Worm (Caenorhabditis elegans) whole organism, late embryonic: ENCODE results near the gene oatr-1.

Experiments used
- F13H6.1 ChIP-seq: sonication (generic microtip); optimal IDR thresholded peaks from 2 replicates; lab custom pipeline; 2016; ENCODE audit warnings: missing genetic modification characterization, missing compliant biosample characterization
- K02D7.2 ChIP-seq: sonication (generic microtip); optimal IDR thresholded peaks from 2 replicates; lab custom pipeline; 2017; ENCODE audit warnings: mild to moderate bottlenecking, missing genetic modification characterization, missing compliant biosample characterization
- Y22D7AL.16 ChIP-seq: sonication (generic microtip); optimal IDR thresholded peaks from 2 replicates; lab custom pipeline; 2016; ENCODE audit warnings: missing genetic modification characterization, missing compliant biosample characterization
- ahr-1 ChIP-seq: sonication (generic microtip); optimal IDR thresholded peaks from 2 replicates; lab custom pipeline; 2016; ENCODE audit warnings: missing genetic modification characterization, missing compliant biosample characterization
- ceh-14 ChIP-seq: sonication (generic microtip); optimal IDR thresholded peaks from 2 replicates; lab custom pipeline; 2016; ENCODE audit warnings: missing genotype, missing genetic modification characterization, missing compliant biosample characterization
- ceh-18 ChIP-seq: sonication (generic microtip); optimal IDR thresholded peaks from 2 replicates; lab custom pipeline; 2016; ENCODE audit warnings: missing genetic modification characterization, missing compliant biosample characterization
- ceh-19 ChIP-seq: fragments of 200-800 bp; sonication (Bioruptor generic); optimal IDR thresholded peaks from 2 replicates; lab custom pipeline; 2018; ENCODE audit warnings: mild to moderate bottlenecking, missing genetic modification characterization, missing compliant biosample characterization
- ceh-24 ChIP-seq: sonication (generic microtip); optimal IDR thresholded peaks from 2 replicates; lab custom pipeline; 2016; ENCODE audit warnings: mild to moderate bottlenecking, missing genetic modification characterization, missing compliant biosample characterization
- ceh-31 ChIP-seq: sonication (generic microtip); optimal IDR thresholded peaks from 2 replicates; lab custom pipeline; 2016; ENCODE audit warnings: missing genetic modification characterization, missing compliant biosample characterization
- ceh-34 ChIP-seq: sonication (generic microtip); optimal IDR thresholded peaks from 2 replicates; lab custom pipeline; 2016; ENCODE audit warnings: mild to moderate bottlenecking, missing genetic modification characterization, missing compliant biosample characterization
- ceh-48 ChIP-seq: sonication (generic microtip); optimal IDR thresholded peaks from 2 replicates; lab custom pipeline; 2016; ENCODE audit warnings: missing genetic modification characterization, inconsistent platforms, missing compliant biosample characterization
- dve-1 ChIP-seq: sonication (generic microtip); optimal IDR thresholded peaks from 2 replicates; lab custom pipeline; 2017; ENCODE audit warnings: antibody characterized with exemption, mild to moderate bottlenecking, missing genetic modification characterization, missing compliant biosample characterization
- elt-2 ChIP-seq: sonication (generic microtip); optimal IDR thresholded peaks from 2 replicates; lab custom pipeline; 2016; ENCODE audit warnings: missing genetic modification reagents, missing genetic modification characterization, missing compliant biosample characterization
- fkh-10 ChIP-seq: fragments of 150-350 bp; optimal IDR thresholded peaks from 2 replicates; lab custom pipeline; 2014; ENCODE audit warnings: missing biosample characterization, missing genetic modification reagents, missing genetic modification characterization
- fkh-6 ChIP-seq: sonication (generic microtip); optimal IDR thresholded peaks from 2 replicates; lab custom pipeline; 2016; ENCODE audit warnings: missing genetic modification characterization, missing compliant biosample characterization
- gmeb-2 ChIP-seq: sonication (generic microtip); optimal IDR thresholded peaks from 2 replicates; lab custom pipeline; 2016; ENCODE audit warnings: missing genetic modification characterization, inconsistent platforms, missing compliant biosample characterization
- hlh-30 ChIP-seq: sonication (generic microtip); optimal IDR thresholded peaks from 2 replicates; lab custom pipeline; 2017; ENCODE audit warnings: antibody characterized with exemption, missing genetic modification characterization, missing compliant biosample characterization; ENCODE audit not compliant: insufficient read depth
- hlh-8 ChIP-seq: sonication (generic microtip); optimal IDR thresholded peaks from 2 replicates; lab custom pipeline; 2016; ENCODE audit warnings: missing genotype, missing genetic modification characterization, missing compliant biosample characterization
- lin-11 ChIP-seq: fragments of 200-800 bp; sonication (Bioruptor generic); optimal IDR thresholded peaks from 2 replicates; lab custom pipeline; 2018; ENCODE audit warnings: mild to moderate bottlenecking, missing genetic modification characterization, missing compliant biosample characterization
- madf-2 ChIP-seq: sonication (generic microtip); optimal IDR thresholded peaks from 2 replicates; lab custom pipeline; 2017; ENCODE audit warnings: missing genetic modification characterization, missing compliant biosample characterization
- mec-3 ChIP-seq: sonication (generic microtip); optimal IDR thresholded peaks from 2 replicates; lab custom pipeline; 2016; ENCODE audit warnings: borderline replicate concordance, missing genetic modification characterization, missing compliant biosample characterization
- nhr-11 ChIP-seq: fragments of 150-350 bp; optimal IDR thresholded peaks from 2 replicates; lab custom pipeline; 2014; ENCODE audit warnings: missing biosample characterization, missing genetic modification characterization
- npax-4 ChIP-seq: sonication (generic microtip); optimal IDR thresholded peaks from 2 replicates; lab custom pipeline; 2016; ENCODE audit warnings: missing genetic modification characterization, missing compliant biosample characterization
- odd-2 ChIP-seq: sonication (generic microtip); optimal IDR thresholded peaks from 2 replicates; lab custom pipeline; 2017; ENCODE audit warnings: antibody characterized with exemption, mild to moderate bottlenecking, missing genetic modification characterization, missing compliant biosample characterization
- pat-9 ChIP-seq: fragments of 200-800 bp; sonication (Bioruptor generic); optimal IDR thresholded peaks from 2 replicates; lab custom pipeline; 2018; ENCODE audit warnings: mild to moderate bottlenecking, missing genetic modification characterization, moderate library complexity, missing compliant biosample characterization
- pqm-1 ChIP-seq: sonication (generic microtip); optimal IDR thresholded peaks from 2 replicates; lab custom pipeline; 2016; ENCODE audit warnings: missing genetic modification characterization, missing compliant biosample characterization
- rnt-1 ChIP-seq: sonication (generic microtip); optimal IDR thresholded peaks from 2 replicates; lab custom pipeline; 2016; ENCODE audit warnings: missing genetic modification characterization, missing compliant biosample characterization
- sdc-2 ChIP-seq: sonication (generic microtip); optimal IDR thresholded peaks from 2 replicates; lab custom pipeline; 2016; ENCODE audit warnings: missing genotype, missing genetic modification characterization, missing compliant biosample characterization
- sox-4 ChIP-seq: sonication (generic microtip); optimal IDR thresholded peaks from 2 replicates; lab custom pipeline; 2017; ENCODE audit warnings: mild to moderate bottlenecking, missing genetic modification characterization, inconsistent platforms, missing compliant biosample characterization
- tbx-2 ChIP-seq: sonication (generic microtip); optimal IDR thresholded peaks from 2 replicates; lab custom pipeline; 2016; ENCODE audit warnings: missing genetic modification characterization, missing compliant biosample characterization
- ttx-3 ChIP-seq: sonication (generic microtip); optimal IDR thresholded peaks from 2 replicates; lab custom pipeline; 2016; ENCODE audit warnings: missing genetic modification reagents, missing genetic modification characterization, missing compliant biosample characterization
- unc-3 ChIP-seq, 2 experiments: fragments of 200-800 bp in 1 of 2; sonication (Bioruptor generic) in 1 of 2; sonication (generic microtip) in 1 of 2; conservative IDR thresholded peaks in 1 of 2; optimal IDR thresholded peaks in 1 of 2; 2 replicates each; pipeline versions ENCODE4 v1.3.6 to Lab custom; 2016 to 2022; ENCODE audit warnings: missing compliant biosample characterization in 2 of 2, missing genetic modification characterization in 2 of 2, missing genetic modification reagents in 1 of 2
- unc-42 ChIP-seq: sonication (generic microtip); optimal IDR thresholded peaks from 2 replicates; lab custom pipeline; 2016; ENCODE audit warnings: missing genotype, missing genetic modification characterization, missing compliant biosample characterization
- unc-55 ChIP-seq: sonication (generic microtip); optimal IDR thresholded peaks from 2 replicates; lab custom pipeline; 2017; ENCODE audit warnings: missing biosample characterization, missing genetic modification reagents, missing genetic modification characterization
- unc-86 ChIP-seq: sonication (generic microtip); optimal IDR thresholded peaks from 2 replicates; lab custom pipeline; 2016; ENCODE audit warnings: missing genetic modification characterization, missing compliant biosample characterization

Gene oatr-1

ce11 chrIII:6356007-6356406 is 40.0 kb downstream of the oatr-1 start:
- TF ChIP-seq unc-86, result no peak
- no peak for TF ChIP-seq odd-2 (tag; lab: Kevin White, UChicago)
- no peak for TF ChIP-seq tbx-2 (tag; lab: Kevin White, UChicago)
- no peak for TF ChIP-seq mec-3 (tag; lab: Kevin White, UChicago)
- no peak for TF ChIP-seq hlh-30 (tag; lab: Kevin White, UChicago)
- no peak for TF ChIP-seq pat-9
- no peak for TF ChIP-seq sdc-2
- no peak for TF ChIP-seq ceh-18 (tag; lab: Kevin White, UChicago)
- no peak for TF ChIP-seq elt-2 (tag; lab: Kevin White, UChicago)
- TF ChIP-seq ceh-34, result no peak
- no peak for TF ChIP-seq pqm-1 (tag; lab: Kevin White, UChicago)
- no peak for TF ChIP-seq unc-3 (GFP tag; conservative IDR thresholded peaks at IDR 0.05; lab: Robert Waterston, UW)
- no peak for TF ChIP-seq unc-3 (tag; optimal IDR thresholded peaks at IDR 0.05; lab: Kevin White, UChicago)

ce11 chrIII:6355359-6355758 is 40.6 kb downstream of the oatr-1 start:
- TF ChIP-seq ceh-14 (tag; lab: Kevin White, UChicago), result no peak
- TF ChIP-seq nhr-11, result no peak
- no peak for TF ChIP-seq lin-11 (tag; lab: Kevin White, UChicago)
- no peak for TF ChIP-seq ahr-1 (tag; lab: Kevin White, UChicago)
- no peak for TF ChIP-seq Y22D7AL.16
- TF ChIP-seq pqm-1 (tag; lab: Kevin White, UChicago), result no peak
- no peak for TF ChIP-seq fkh-6 (tag; lab: Kevin White, UChicago)
- TF ChIP-seq dve-1 (tag; lab: Kevin White, UChicago), result no peak
- TF ChIP-seq ceh-24 (tag; lab: Kevin White, UChicago), result no peak
- no peak for TF ChIP-seq F13H6.1 (tag; lab: Kevin White, UChicago)

ce11 chrIII:6353084-6353483 is 42.9 kb downstream of the oatr-1 start, which contains the start of gene akap-1:
Gene akap-1 (plus strand): TSS chrIII:6353384.
- TF ChIP-seq sox-4 (tag; lab: Kevin White, UChicago) (no peak), unc-55 (no peak), fkh-6 (tag; lab: Kevin White, UChicago) (no peak), dve-1 (tag; lab: Kevin White, UChicago) (no peak)
- TF ChIP-seq, all 69 proteins: peak for 0

ce11 chrIII:6352459-6352858 is 43.5 kb downstream of the oatr-1 start:
- TF ChIP-seq fkh-10 (no peak), unc-42 (tag; lab: Kevin White, UChicago) (peak; percentile 67)

ce11 chrIII:6351438-6351837 is 44.5 kb downstream of the oatr-1 start:
- TF ChIP-seq ceh-48 (tag; lab: Kevin White, UChicago) (no peak), nhr-11 (no peak), K02D7.2 (no peak), unc-55 (no peak)

DNA sequence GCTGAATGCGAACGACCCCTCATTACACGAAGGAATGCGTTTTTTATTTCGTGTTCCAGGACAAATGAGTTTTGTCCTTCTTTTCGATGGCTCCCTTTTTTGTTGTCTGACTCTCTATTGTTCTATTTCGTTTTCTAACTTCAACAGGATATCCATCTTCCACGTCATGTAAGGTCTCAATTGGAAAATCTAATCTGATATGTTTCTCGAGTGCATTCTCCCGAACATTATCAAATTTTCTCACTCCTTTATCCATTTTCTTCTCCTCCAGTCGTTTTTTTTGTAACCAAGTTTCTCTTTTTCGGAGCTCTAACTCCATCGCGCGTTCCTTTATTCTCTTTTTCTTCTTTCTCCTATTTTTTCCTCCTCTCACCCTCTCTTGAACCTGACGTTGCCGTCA is 45.6 kb downstream of the oatr-1 start:
- no peak for TF ChIP-seq gmeb-2 (tag; lab: Kevin White, UChicago)
- TF ChIP-seq unc-42 (tag; lab: Kevin White, UChicago), result peak; percentile 58

DNA sequence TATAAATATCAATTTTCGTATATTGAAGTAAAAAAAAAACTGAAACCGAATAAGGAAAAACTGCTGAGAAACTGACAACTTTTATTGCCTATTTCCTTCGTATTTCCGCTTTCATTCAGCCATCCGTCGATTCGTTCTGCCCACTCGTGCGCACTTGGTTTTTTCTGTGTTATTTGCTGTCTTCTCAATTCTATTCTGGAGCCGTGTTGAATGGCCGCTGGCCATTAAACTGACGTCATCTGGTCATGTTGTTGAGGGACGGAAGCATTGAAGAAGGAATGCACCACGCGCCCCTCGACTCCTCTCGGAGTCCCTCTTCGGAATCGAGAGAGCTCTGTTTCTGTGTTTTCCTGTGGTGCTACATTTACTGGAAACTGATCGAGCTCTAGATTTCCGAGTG is 47.4 kb downstream of the oatr-1 start:
- TF ChIP-seq npax-4 (tag; lab: Kevin White, UChicago) (no peak), ceh-19 (no peak), ttx-3 (tag; lab: Kevin White, UChicago) (no peak), ceh-31 (no peak), ahr-1 (tag; lab: Kevin White, UChicago) (no peak), madf-2 (tag; lab: Kevin White, UChicago) (no peak), pqm-1 (tag; lab: Kevin White, UChicago) (no peak), rnt-1 (tag; lab: Kevin White, UChicago) (no peak), hlh-8 (tag; lab: Kevin White, UChicago) (no peak)
